Worm (Caenorhabditis elegans): ENCODE data around the gene C55B6.5.

Gene C55B6.5

ce11 chrX:7234723-7235203, 29.7 kb upstream of the C55B6.5 start:
- TF ChIP-seq lsy-2 (tag; optimal IDR thresholded peaks at IDR 0.05) (peak; percentile 32 to 37), nhr-77 (tag; optimal IDR thresholded peaks at IDR 0.05) (no peak), nhr-21 (tag; optimal IDR thresholded peaks at IDR 0.05) (no peak), peb-1 (tag; optimal IDR thresholded peaks at IDR 0.05) (no peak), skn-1 (tag; optimal IDR thresholded peaks at IDR 0.05) (no peak), unc-55 (GFP tag; optimal IDR thresholded peaks at IDR 0.05) (peak; percentile 44), snpc-4 (tag; optimal IDR thresholded peaks at IDR 0.05) (peak; percentile 36), nhr-129 (tag; optimal IDR thresholded peaks at IDR 0.05) (peak; percentile 80), nhr-23 (tag; optimal IDR thresholded peaks at IDR 0.05) (no peak), nhr-11 (tag; optimal IDR thresholded peaks at IDR 0.05) (no peak), fos-1 (tag; optimal IDR thresholded peaks at IDR 0.05) (peak; percentile 1), nhr-6 (tag; optimal IDR thresholded peaks at IDR 0.05) (no peak), mdl-1 (tag; optimal IDR thresholded peaks at IDR 0.05) (no peak), zag-1 (tag; optimal IDR thresholded peaks at IDR 0.05) (peak; percentile 70), ztf-4 (tag; optimal IDR thresholded peaks at IDR 0.05) (peak; percentile 28), ama-1 (optimal IDR thresholded peaks at IDR 0.05) (no peak), dmd-4 (tag; optimal IDR thresholded peaks at IDR 0.05) (no peak), F13H6.1 (tag; optimal IDR thresholded peaks at IDR 0.05) (peak; percentile 95), ceh-16 (tag; optimal IDR thresholded peaks at IDR 0.05) (no peak), sem-4 (tag; optimal IDR thresholded peaks at IDR 0.05) (peak; percentile 56), ztf-1 (GFP tag; conservative IDR thresholded peaks at IDR 0.05) (no peak), egl-27 (tag; optimal IDR thresholded peaks at IDR 0.05) (no peak), crh-2 (tag; optimal IDR thresholded peaks at IDR 0.05) (peak; percentile 76), unc-62 (GFP tag; optimal IDR thresholded peaks at IDR 0.05) (no peak), Y55F3AM.14 (GFP tag; optimal IDR thresholded peaks at IDR 0.05) (peak; percentile 44), lin-13 (GFP tag; optimal IDR thresholded peaks at IDR 0.05) (peak; percentile 41), sma-9 (GFP tag; optimal IDR thresholded peaks at IDR 0.05) (peak; percentile 58), sma-9 (tag; optimal IDR thresholded peaks at IDR 0.05) (no peak), gmeb-1 (tag; optimal IDR thresholded peaks at IDR 0.05) (peak; percentile 13), nhr-12 (tag; optimal IDR thresholded peaks at IDR 0.05) (no peak), ceh-82 (tag; optimal IDR thresholded peaks at IDR 0.05) (no peak), blmp-1 (tag; optimal IDR thresholded peaks at IDR 0.05; ENCODE audit: insufficient read depth) (no peak), unc-39 (tag; optimal IDR thresholded peaks at IDR 0.05) (peak; percentile 94), elt-3 (tag; optimal IDR thresholded peaks at IDR 0.05) (no peak), mab-5 (tag; optimal IDR thresholded peaks at IDR 0.05) (no peak), elt-1 (tag; optimal IDR thresholded peaks at IDR 0.05) (no peak), C34F6.9 (tag; optimal IDR thresholded peaks at IDR 0.05) (peak; percentile 75), mbf-1 (tag; optimal IDR thresholded peaks at IDR 0.05) (no peak)

- no peak for TF ChIP-seq mdl-1 (tag; optimal IDR thresholded peaks at IDR 0.05)
- no peak for TF ChIP-seq nhr-11 (tag; optimal IDR thresholded peaks at IDR 0.05)
These were observed 29.0 kb upstream of the C55B6.5 start for ce11 chrX:7234074-7234453.

ce11 chrX:7233127-7234073, 28.3 kb upstream of the C55B6.5 start:
- TF ChIP-seq nhr-129 (tag; optimal IDR thresholded peaks at IDR 0.05): peak; percentile 93
- peak; percentile 6 for TF ChIP-seq nhr-21 (tag; optimal IDR thresholded peaks at IDR 0.05)
- peak; percentile 16 for TF ChIP-seq unc-55 (GFP tag; optimal IDR thresholded peaks at IDR 0.05)
- no peak for TF ChIP-seq sma-3 (GFP tag; optimal IDR thresholded peaks at IDR 0.05)
- peak; percentile 15 for TF ChIP-seq lin-13 (GFP tag; optimal IDR thresholded peaks at IDR 0.05)
- TF ChIP-seq gmeb-1 (tag; optimal IDR thresholded peaks at IDR 0.05): no peak
- no peak for TF ChIP-seq nhr-6 (tag; optimal IDR thresholded peaks at IDR 0.05)
- TF ChIP-seq F13H6.1 (tag; optimal IDR thresholded peaks at IDR 0.05): peak; percentile 50
- TF ChIP-seq fos-1 (tag; optimal IDR thresholded peaks at IDR 0.05): peak; percentile 32
- TF ChIP-seq crh-2 (tag; optimal IDR thresholded peaks at IDR 0.05): peak; percentile 70
- no peak for TF ChIP-seq ceh-82 (tag; optimal IDR thresholded peaks at IDR 0.05)
- TF ChIP-seq sma-9 (GFP tag; optimal IDR thresholded peaks at IDR 0.05): peak; percentile 52
- TF ChIP-seq sma-9 (tag; optimal IDR thresholded peaks at IDR 0.05): no peak
- TF ChIP-seq unc-39 (tag; optimal IDR thresholded peaks at IDR 0.05): no peak

Data from whole organism, L2 larva.